Fruit fly (Drosophila melanogaster): ENCODE results near the gene bumpel.

The bumpel gene

dm6 chr3R:11370805-11371204 is 47.7 kb downstream of the bumpel start:
- TF ChIP-seq salr (GFP tag; optimal IDR thresholded peaks at IDR 0.05) (no peak), CG6808 (GFP tag; optimal IDR thresholded peaks at IDR 0.05) (no peak), Sox14 (GFP tag; optimal IDR thresholded peaks at IDR 0.05) (no peak), Hr4 (GFP tag; optimal IDR thresholded peaks at IDR 0.05) (no peak), acj6 (GFP tag; optimal IDR thresholded peaks at IDR 0.05) (no peak), Eip75B (GFP tag; optimal IDR thresholded peaks at IDR 0.05) (no peak), CG6854 (GFP tag; optimal IDR thresholded peaks at IDR 0.05) (no peak), CG7368 (GFP tag; optimal IDR thresholded peaks at IDR 0.05) (no peak), svp (GFP tag) (no peak)

- TF ChIP-seq svp (GFP tag) (no peak), vri (GFP tag; optimal IDR thresholded peaks at IDR 0.05) (no peak), CG4318 (GFP tag; optimal IDR thresholded peaks at IDR 0.05) (no peak), Eip93F (GFP tag; optimal IDR thresholded peaks at IDR 0.05) (no peak), fkh (GFP tag; optimal IDR thresholded peaks at IDR 0.05) (no peak), CG10631 (GFP tag; optimal IDR thresholded peaks at IDR 0.05) (no peak), Sox102F (GFP tag; optimal IDR thresholded peaks at IDR 0.05) (no peak), CG11294 (GFP tag; IDR thresholded peaks at IDR 0.05) (no peak), fd59A (GFP tag; optimal IDR thresholded peaks at IDR 0.05) (no peak), CG9139 (GFP tag; optimal IDR thresholded peaks at IDR 0.05) (no peak), CG8632 (GFP tag; optimal IDR thresholded peaks at IDR 0.05) (no peak), CG34406 (GFP tag; optimal IDR thresholded peaks at IDR 0.05) (no peak), Hr4 (GFP tag; optimal IDR thresholded peaks at IDR 0.05) (no peak), Eip78C (GFP tag) (no peak), CG8319 (GFP tag; optimal IDR thresholded peaks at IDR 0.05) (no peak), CG10669 (GFP tag; optimal IDR thresholded peaks at IDR 0.05) (no peak), CG3032 (tag; optimal IDR thresholded peaks at IDR 0.05) (no peak), Ets21C (GFP tag; optimal IDR thresholded peaks at IDR 0.05) (no peak), Eip75B (GFP tag; optimal IDR thresholded peaks at IDR 0.05) (no peak)
Measured at dm6 chr3R:11370333-11370732, 48.1 kb downstream of the bumpel start.

- TF ChIP-seq CG8119 (GFP tag; IDR thresholded peaks at IDR 0.05) (no peak), acj6 (GFP tag; optimal IDR thresholded peaks at IDR 0.05) (no peak), achi (GFP tag; optimal IDR thresholded peaks at IDR 0.05) (peak; percentile 10), CG7368 (GFP tag; optimal IDR thresholded peaks at IDR 0.05) (no peak), dsx (GFP tag; optimal IDR thresholded peaks at IDR 0.05; ENCODE audit: poor library complexity, severe bottlenecking) (no peak), Smox (GFP tag; optimal IDR thresholded peaks at IDR 0.05) (no peak), CG9139 (GFP tag; optimal IDR thresholded peaks at IDR 0.05) (no peak), CG4318 (GFP tag; optimal IDR thresholded peaks at IDR 0.05) (no peak), CG6854 (GFP tag; optimal IDR thresholded peaks at IDR 0.05) (no peak), CG10669 (GFP tag; optimal IDR thresholded peaks at IDR 0.05) (no peak), CG6163 (GFP tag; IDR thresholded peaks at IDR 0.05) (no peak), CG6276 (GFP tag; optimal IDR thresholded peaks at IDR 0.05) (no peak), fd59A (GFP tag; optimal IDR thresholded peaks at IDR 0.05) (no peak), Ets96B (tag; optimal IDR thresholded peaks at IDR 0.05) (peak; percentile 0), Eip93F (GFP tag; optimal IDR thresholded peaks at IDR 0.05) (no peak), topi (GFP tag; optimal IDR thresholded peaks at IDR 0.05) (no peak), spab (GFP tag; optimal IDR thresholded peaks at IDR 0.05) (no peak), svp (GFP tag) (peak; percentile 55), esn (GFP tag; optimal IDR thresholded peaks at IDR 0.05) (peak; percentile 4), Eip78C (GFP tag) (peak; percentile 68)
Measured at dm6 chr3R:11368766-11369165, 49.7 kb downstream of the bumpel start.

dm6 chr3R:11366315-11366714 is 52.2 kb downstream of the bumpel start:
- TF ChIP-seq CG8119 (GFP tag; IDR thresholded peaks at IDR 0.05) (no peak), acj6 (GFP tag; optimal IDR thresholded peaks at IDR 0.05) (no peak), Smox (GFP tag; optimal IDR thresholded peaks at IDR 0.05) (no peak), CG3919 (GFP tag; optimal IDR thresholded peaks at IDR 0.05) (no peak), svp (GFP tag) (no peak), Ets96B (tag; optimal IDR thresholded peaks at IDR 0.05) (no peak), CG6276 (GFP tag; optimal IDR thresholded peaks at IDR 0.05) (no peak), fkh (GFP tag; optimal IDR thresholded peaks at IDR 0.05) (no peak), CG11294 (GFP tag; IDR thresholded peaks at IDR 0.05) (no peak), fd85E (GFP tag; optimal IDR thresholded peaks at IDR 0.05) (no peak), CG6792 (GFP tag; optimal IDR thresholded peaks at IDR 0.05) (no peak), Sox102F (GFP tag; optimal IDR thresholded peaks at IDR 0.05) (no peak), pdm3 (GFP tag; optimal IDR thresholded peaks at IDR 0.05) (no peak)
